Fruit fly (Drosophila melanogaster): Measurements from ENCODE around the gene Acox3.

Gene Acox3

dm6 chr2L:6455032-6455954 lies 7.1 kb upstream of the Acox3 start, which contains the start of gene retm (continued):
- TF ChIP-seq corto (GFP tag; optimal IDR thresholded peaks at IDR 0.05) (no peak), fd102C (GFP tag; optimal IDR thresholded peaks at IDR 0.05) (no peak), chinmo (GFP tag; IDR thresholded peaks at IDR 0.05; ENCODE audit: partially characterized antibody) (peak; percentile 96), CG4328 (GFP tag; optimal IDR thresholded peaks at IDR 0.05) (no peak), CG14860 (GFP tag; IDR thresholded peaks at IDR 0.05; ENCODE audit: partially characterized antibody) (no peak), CG13296 (GFP tag; optimal IDR thresholded peaks at IDR 0.05) (no peak), gcm (GFP tag; optimal IDR thresholded peaks at IDR 0.05) (no peak), da (GFP tag; optimal IDR thresholded peaks at IDR 0.05) (no peak), CG14014 (GFP tag; IDR thresholded peaks at IDR 0.05) (no peak; the same call in 1 of the 2 replicates), ind (GFP tag; optimal IDR thresholded peaks at IDR 0.05) (no peak), CG2889 (GFP tag; IDR thresholded peaks at IDR 0.05) (no peak), CG9727 (GFP tag; optimal IDR thresholded peaks at IDR 0.05) (no peak), yki (optimal IDR thresholded peaks at IDR 0.05) (no peak), dm (GFP tag; optimal IDR thresholded peaks at IDR 0.05) (no peak), nerfin-1 (tag; optimal IDR thresholded peaks at IDR 0.05) (peak; percentile 48), CG10654 (GFP tag; optimal IDR thresholded peaks at IDR 0.05) (no peak), E2f1 (GFP tag; IDR thresholded peaks at IDR 0.05) (no peak), Med (GFP tag) (no peak), CG12236 (GFP tag; optimal IDR thresholded peaks at IDR 0.05) (no peak), CG15601 (tag; optimal IDR thresholded peaks at IDR 0.05) (peak; percentile 91), twi (tag; optimal IDR thresholded peaks at IDR 0.05) (no peak), CG4854 (GFP tag; optimal IDR thresholded peaks at IDR 0.05) (no peak), CG31441 (GFP tag; IDR thresholded peaks at IDR 0.05) (no peak), oc (tag; optimal IDR thresholded peaks at IDR 0.05) (peak; percentile 37), Sox102F (GFP tag; optimal IDR thresholded peaks at IDR 0.05) (no peak), Nf-YC (tag; optimal IDR thresholded peaks at IDR 0.05) (peak; percentile 88), Dref (GFP tag; IDR thresholded peaks at IDR 0.05) (no peak), Hand (GFP tag; optimal IDR thresholded peaks at IDR 0.05) (no peak), CG4404 (GFP tag; IDR thresholded peaks at IDR 0.05) (no peak), vvl (GFP tag; IDR thresholded peaks at IDR 0.05) (peak; percentile 42; the same call in 1 of the 2 replicates), trem (tag; optimal IDR thresholded peaks at IDR 0.05) (no peak), bbx (GFP tag; IDR thresholded peaks at IDR 0.05; ENCODE audit: partially characterized antibody) (peak; percentile 39; the same call in 1 of the 2 replicates), CG30403 (GFP tag; optimal IDR thresholded peaks at IDR 0.05) (no peak), CG9609 (GFP tag; optimal IDR thresholded peaks at IDR 0.05) (no peak), HLH54F (GFP tag; optimal IDR thresholded peaks at IDR 0.05) (no peak), CG6272 (GFP tag; IDR thresholded peaks at IDR 0.05) (no peak), CG7839 (tag; optimal IDR thresholded peaks at IDR 0.05) (peak; percentile 1), CG1832 (GFP tag; optimal IDR thresholded peaks at IDR 0.05) (peak; percentile 79), H15 (GFP tag; IDR thresholded peaks at IDR 0.05) (no peak), CG12071 (GFP tag; optimal IDR thresholded peaks at IDR 0.05) (no peak), kni (GFP tag; optimal IDR thresholded peaks at IDR 0.05) (peak; percentile 28), exex (tag; optimal IDR thresholded peaks at IDR 0.05) (peak; percentile 15), lov (optimal IDR thresholded peaks at IDR 0.05) (peak; percentile 22), lov (GFP tag; IDR thresholded peaks at IDR 0.05) (no peak), gsb-n (tag; optimal IDR thresholded peaks at IDR 0.05) (no peak), MESR4 (GFP tag; optimal IDR thresholded peaks at IDR 0.05) (peak; percentile 57), slp2 (GFP tag; optimal IDR thresholded peaks at IDR 0.05) (no peak), CG2875 (GFP tag; optimal IDR thresholded peaks at IDR 0.05) (peak; percentile 7), CG4707 (GFP tag; optimal IDR thresholded peaks at IDR 0.05) (no peak)

Data from whole organism, embryonic.